Worm (Caenorhabditis elegans) whole organism, late embryonic: Measurements from ENCODE around the gene ctbp-1.

Experiments used
- C08G9.2 ChIP-seq: sonication (generic microtip); optimal IDR thresholded peaks from 2 replicates; lab custom pipeline; 2016; ENCODE audit warnings: mild to moderate bottlenecking, missing genetic modification characterization, moderate library complexity, missing compliant biosample characterization
- C38D4.7 ChIP-seq: fragments of 200-800 bp; sonication (Bioruptor generic); optimal IDR thresholded peaks from 2 replicates; lab custom pipeline; 2018; ENCODE audit warnings: mild to moderate bottlenecking, missing genetic modification characterization, moderate library complexity, missing compliant biosample characterization
- F13H6.1 ChIP-seq: sonication (generic microtip); optimal IDR thresholded peaks from 2 replicates; lab custom pipeline; 2016; ENCODE audit warnings: missing genetic modification characterization, missing compliant biosample characterization
- K09A11.1 ChIP-seq: sonication (generic microtip); optimal IDR thresholded peaks from 2 replicates; lab custom pipeline; 2017; ENCODE audit warnings: antibody characterized with exemption, mild to moderate bottlenecking, missing genetic modification characterization, missing compliant biosample characterization; ENCODE audit not compliant: insufficient read depth
- Y22D7AL.16 ChIP-seq: sonication (generic microtip); optimal IDR thresholded peaks from 2 replicates; lab custom pipeline; 2016; ENCODE audit warnings: missing genetic modification characterization, missing compliant biosample characterization
- ahr-1 ChIP-seq: sonication (generic microtip); optimal IDR thresholded peaks from 2 replicates; lab custom pipeline; 2016; ENCODE audit warnings: missing genetic modification characterization, missing compliant biosample characterization
- ama-1 ChIP-seq: fragments of 150-350 bp; optimal IDR thresholded peaks from 2 replicates; lab custom pipeline; 2014
- ceh-14 ChIP-seq: sonication (generic microtip); optimal IDR thresholded peaks from 2 replicates; lab custom pipeline; 2016; ENCODE audit warnings: missing genotype, missing genetic modification characterization, missing compliant biosample characterization
- ceh-18 ChIP-seq: sonication (generic microtip); optimal IDR thresholded peaks from 2 replicates; lab custom pipeline; 2016; ENCODE audit warnings: missing genetic modification characterization, missing compliant biosample characterization
- ceh-19 ChIP-seq: fragments of 200-800 bp; sonication (Bioruptor generic); optimal IDR thresholded peaks from 2 replicates; lab custom pipeline; 2018; ENCODE audit warnings: mild to moderate bottlenecking, missing genetic modification characterization, missing compliant biosample characterization
- ceh-2 ChIP-seq: sonication (generic microtip); optimal IDR thresholded peaks from 2 replicates; lab custom pipeline; 2016; ENCODE audit warnings: missing genotype, missing genetic modification characterization, missing compliant biosample characterization
- ceh-22 ChIP-seq: sonication (generic microtip); optimal IDR thresholded peaks from 2 replicates; lab custom pipeline; 2017; ENCODE audit warnings: missing biosample characterization, missing genetic modification characterization
- ceh-24 ChIP-seq: sonication (generic microtip); optimal IDR thresholded peaks from 2 replicates; lab custom pipeline; 2016; ENCODE audit warnings: mild to moderate bottlenecking, missing genetic modification characterization, missing compliant biosample characterization
- ceh-31 ChIP-seq: sonication (generic microtip); optimal IDR thresholded peaks from 2 replicates; lab custom pipeline; 2016; ENCODE audit warnings: missing genetic modification characterization, missing compliant biosample characterization
- ceh-34 ChIP-seq: sonication (generic microtip); optimal IDR thresholded peaks from 2 replicates; lab custom pipeline; 2016; ENCODE audit warnings: mild to moderate bottlenecking, missing genetic modification characterization, missing compliant biosample characterization
- ceh-45 ChIP-seq: fragments of 200-800 bp; sonication (Bioruptor generic); IDR thresholded peaks from 2 replicates; pipeline ENCODE4 v1.3.6; 2022; ENCODE audit warnings: missing genetic modification reagents, missing genetic modification characterization, missing compliant biosample characterization
- ceh-48 ChIP-seq: sonication (generic microtip); optimal IDR thresholded peaks from 2 replicates; lab custom pipeline; 2016; ENCODE audit warnings: missing genetic modification characterization, inconsistent platforms, missing compliant biosample characterization
- ceh-6 ChIP-seq: fragments of 200-800 bp; sonication (Bioruptor generic); optimal IDR thresholded peaks from 2 replicates; lab custom pipeline; 2018; ENCODE audit warnings: mild to moderate bottlenecking, missing genetic modification characterization, missing compliant biosample characterization
- ceh-9 ChIP-seq: sonication (generic microtip); optimal IDR thresholded peaks from 2 replicates; lab custom pipeline; 2016; ENCODE audit warnings: mild to moderate bottlenecking, missing genetic modification characterization, inconsistent platforms, missing compliant biosample characterization
- che-1 ChIP-seq: sonication (generic microtip); optimal IDR thresholded peaks from 2 replicates; lab custom pipeline; 2016; ENCODE audit warnings: mild to moderate bottlenecking, missing genetic modification characterization, missing compliant biosample characterization
- dmd-4 ChIP-seq: sonication (generic microtip); optimal IDR thresholded peaks from 2 replicates; lab custom pipeline; 2016; ENCODE audit warnings: borderline replicate concordance, missing genetic modification characterization, missing compliant biosample characterization
- elt-4 ChIP-seq: sonication (generic microtip); optimal IDR thresholded peaks from 2 replicates; lab custom pipeline; 2016; ENCODE audit warnings: missing genetic modification characterization, missing compliant biosample characterization
- ets-4 ChIP-seq: sonication (generic microtip); optimal IDR thresholded peaks from 2 replicates; lab custom pipeline; 2016; ENCODE audit warnings: missing genetic modification characterization, missing compliant biosample characterization
- eyg-1 ChIP-seq: sonication (generic microtip); optimal IDR thresholded peaks from 2 replicates; lab custom pipeline; 2016; ENCODE audit warnings: missing genotype, missing genetic modification characterization, missing compliant biosample characterization
- fax-1 ChIP-seq: sonication (generic microtip); optimal IDR thresholded peaks from 2 replicates; lab custom pipeline; 2016; ENCODE audit warnings: missing genotype, missing genetic modification characterization, missing compliant biosample characterization
- fkh-10 ChIP-seq: fragments of 150-350 bp; optimal IDR thresholded peaks from 2 replicates; lab custom pipeline; 2014; ENCODE audit warnings: missing biosample characterization, missing genetic modification reagents, missing genetic modification characterization
- gmeb-2 ChIP-seq: sonication (generic microtip); optimal IDR thresholded peaks from 2 replicates; lab custom pipeline; 2016; ENCODE audit warnings: missing genetic modification characterization, inconsistent platforms, missing compliant biosample characterization
- hlh-13 ChIP-seq: fragments of 200-800 bp; sonication (Bioruptor generic); optimal IDR thresholded peaks from 2 replicates; lab custom pipeline; 2018; ENCODE audit warnings: mild to moderate bottlenecking, missing genetic modification characterization, missing compliant biosample characterization
- hlh-15 ChIP-seq: sonication (generic microtip); optimal IDR thresholded peaks from 2 replicates; lab custom pipeline; 2016; ENCODE audit warnings: missing genetic modification characterization, missing compliant biosample characterization
- hlh-30 ChIP-seq: sonication (generic microtip); optimal IDR thresholded peaks from 2 replicates; lab custom pipeline; 2017; ENCODE audit warnings: antibody characterized with exemption, missing genetic modification characterization, missing compliant biosample characterization; ENCODE audit not compliant: insufficient read depth
- hlh-6 ChIP-seq: sonication (generic microtip); optimal IDR thresholded peaks from 2 replicates; lab custom pipeline; 2016; ENCODE audit warnings: missing genotype, missing genetic modification characterization, missing compliant biosample characterization
- hlh-8 ChIP-seq: sonication (generic microtip); optimal IDR thresholded peaks from 2 replicates; lab custom pipeline; 2016; ENCODE audit warnings: missing genotype, missing genetic modification characterization, missing compliant biosample characterization
- lim-6 ChIP-seq: sonication (generic microtip); optimal IDR thresholded peaks from 2 replicates; lab custom pipeline; 2016; ENCODE audit warnings: missing genetic modification characterization, missing compliant biosample characterization
- lin-11 ChIP-seq: fragments of 200-800 bp; sonication (Bioruptor generic); optimal IDR thresholded peaks from 2 replicates; lab custom pipeline; 2018; ENCODE audit warnings: mild to moderate bottlenecking, missing genetic modification characterization, missing compliant biosample characterization
- madf-2 ChIP-seq: sonication (generic microtip); optimal IDR thresholded peaks from 2 replicates; lab custom pipeline; 2017; ENCODE audit warnings: missing genetic modification characterization, missing compliant biosample characterization
- mec-3 ChIP-seq: sonication (generic microtip); optimal IDR thresholded peaks from 2 replicates; lab custom pipeline; 2016; ENCODE audit warnings: borderline replicate concordance, missing genetic modification characterization, missing compliant biosample characterization
- nfya-1 ChIP-seq: sonication (generic microtip); optimal IDR thresholded peaks from 2 replicates; lab custom pipeline; 2017; ENCODE audit warnings: missing genetic modification characterization, mild to moderate bottlenecking, missing compliant biosample characterization, antibody characterized with exemption, moderate library complexity
- nhr-11 ChIP-seq: fragments of 150-350 bp; optimal IDR thresholded peaks from 2 replicates; lab custom pipeline; 2014; ENCODE audit warnings: missing biosample characterization, missing genetic modification characterization
- nhr-232 ChIP-seq: sonication (generic microtip); optimal IDR thresholded peaks from 2 replicates; lab custom pipeline; 2016; ENCODE audit warnings: missing genetic modification characterization, missing compliant biosample characterization
- npax-4 ChIP-seq: sonication (generic microtip); optimal IDR thresholded peaks from 2 replicates; lab custom pipeline; 2016; ENCODE audit warnings: missing genetic modification characterization, missing compliant biosample characterization
- pat-9 ChIP-seq: fragments of 200-800 bp; sonication (Bioruptor generic); optimal IDR thresholded peaks from 2 replicates; lab custom pipeline; 2018; ENCODE audit warnings: mild to moderate bottlenecking, missing genetic modification characterization, moderate library complexity, missing compliant biosample characterization
- pha-2 ChIP-seq: sonication (generic microtip); optimal IDR thresholded peaks from 2 replicates; lab custom pipeline; 2017; ENCODE audit warnings: mild to moderate bottlenecking, missing genetic modification characterization, missing compliant biosample characterization
- pqm-1 ChIP-seq: sonication (generic microtip); optimal IDR thresholded peaks from 2 replicates; lab custom pipeline; 2016; ENCODE audit warnings: missing genetic modification characterization, missing compliant biosample characterization
- pros-1 ChIP-seq: fragments of 150-350 bp; optimal IDR thresholded peaks from 2 replicates; lab custom pipeline; 2014; ENCODE audit warnings: missing biosample characterization, missing genetic modification reagents, missing genetic modification characterization
- rnt-1 ChIP-seq: sonication (generic microtip); optimal IDR thresholded peaks from 2 replicates; lab custom pipeline; 2016; ENCODE audit warnings: missing genetic modification characterization, missing compliant biosample characterization
- sdc-2 ChIP-seq: sonication (generic microtip); optimal IDR thresholded peaks from 2 replicates; lab custom pipeline; 2016; ENCODE audit warnings: missing genotype, missing genetic modification characterization, missing compliant biosample characterization
- sox-4 ChIP-seq: sonication (generic microtip); optimal IDR thresholded peaks from 2 replicates; lab custom pipeline; 2017; ENCODE audit warnings: mild to moderate bottlenecking, missing genetic modification characterization, inconsistent platforms, missing compliant biosample characterization
- tbx-2 ChIP-seq: sonication (generic microtip); optimal IDR thresholded peaks from 2 replicates; lab custom pipeline; 2016; ENCODE audit warnings: missing genetic modification characterization, missing compliant biosample characterization
- tbx-7 ChIP-seq: sonication (generic microtip); optimal IDR thresholded peaks from 2 replicates; lab custom pipeline; 2016; ENCODE audit warnings: missing genotype, missing genetic modification characterization, missing compliant biosample characterization
- ttx-3 ChIP-seq: sonication (generic microtip); optimal IDR thresholded peaks from 2 replicates; lab custom pipeline; 2016; ENCODE audit warnings: missing genetic modification reagents, missing genetic modification characterization, missing compliant biosample characterization
- unc-55 ChIP-seq: sonication (generic microtip); optimal IDR thresholded peaks from 2 replicates; lab custom pipeline; 2017; ENCODE audit warnings: missing biosample characterization, missing genetic modification reagents, missing genetic modification characterization
- zip-5 ChIP-seq: sonication (generic microtip); optimal IDR thresholded peaks from 2 replicates; lab custom pipeline; 2016; ENCODE audit warnings: missing genetic modification characterization, missing compliant biosample characterization

The ctbp-1 gene

DNA sequence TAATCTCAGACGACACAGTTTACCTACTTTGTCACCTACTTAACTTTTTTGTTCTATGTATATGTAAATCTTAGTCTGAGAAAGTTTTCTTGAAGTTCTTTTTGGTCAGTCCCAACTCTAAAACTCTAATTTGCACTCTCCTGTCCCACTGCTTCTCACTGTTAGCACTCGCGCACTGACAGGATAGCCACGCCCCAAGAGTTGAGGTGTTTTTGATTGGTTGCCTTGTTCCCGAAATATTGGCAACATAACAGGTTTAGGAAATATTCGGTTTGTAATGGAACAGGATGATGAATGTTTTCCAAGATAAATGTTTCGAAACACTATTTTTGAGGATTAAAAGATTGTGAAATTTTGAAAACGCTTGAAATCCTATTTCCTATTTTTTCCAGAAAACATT lies 45.4 kb upstream of the ctbp-1 start:
- peak; percentile 46 for TF ChIP-seq nfya-1 (tag; lab: Kevin White, UChicago)
- TF ChIP-seq F13H6.1 (tag; lab: Kevin White, UChicago), result no peak
- TF ChIP-seq, all 69 proteins: peak for 1

DNA sequence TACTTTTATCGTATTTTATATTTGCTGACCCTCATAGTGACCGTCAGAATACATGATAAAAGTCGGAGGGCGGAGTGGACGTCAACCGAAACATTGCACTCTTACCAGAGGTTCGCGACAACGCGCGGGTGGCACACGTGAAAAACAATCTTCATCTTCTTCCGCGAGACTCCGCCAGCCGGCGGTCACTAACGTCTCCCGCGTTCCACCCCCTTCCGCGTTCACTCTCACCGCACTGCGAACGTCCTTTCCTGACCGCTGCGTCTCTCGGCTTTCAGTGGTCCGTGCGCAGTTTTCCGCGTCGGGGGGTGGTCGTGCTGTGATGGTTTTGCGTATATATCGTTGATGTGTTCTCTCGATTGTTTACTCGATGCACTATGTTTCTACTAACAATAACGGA lies 44.3 kb upstream of the ctbp-1 start:
- TF ChIP-seq ceh-19 (GFP tag; lab: Kevin White, UChicago) (peak; percentile 59), hlh-13 (GFP tag; lab: Kevin White, UChicago) (no peak), pqm-1 (tag; lab: Kevin White, UChicago) (no peak), gmeb-2 (tag; lab: Kevin White, UChicago) (no peak), C08G9.2 (tag; lab: Kevin White, UChicago) (no peak), ttx-3 (tag; lab: Kevin White, UChicago) (no peak), madf-2 (tag; lab: Kevin White, UChicago) (no peak), sdc-2 (tag; lab: Kevin White, UChicago) (peak; percentile 64), hlh-8 (tag; lab: Kevin White, UChicago) (peak; percentile 41), ets-4 (tag; lab: Kevin White, UChicago) (no peak), ceh-24 (no peak), hlh-30 (tag; lab: Kevin White, UChicago) (no peak), dmd-4 (tag; lab: Kevin White, UChicago) (peak; percentile 5), F13H6.1 (tag; lab: Kevin White, UChicago) (no peak), C38D4.7 (no peak), ceh-14 (tag; lab: Kevin White, UChicago) (no peak), ama-1 (lab: Kevin White, UChicago) (no peak), unc-55 (GFP tag; lab: Kevin White, UChicago) (peak; percentile 70), ceh-2 (tag; lab: Kevin White, UChicago) (peak; percentile 42), Y22D7AL.16 (tag; lab: Kevin White, UChicago) (no peak), mec-3 (tag; lab: Kevin White, UChicago) (no peak), ceh-45 (GFP tag; lab: Robert Waterston, UW) (no peak), npax-4 (tag; lab: Kevin White, UChicago) (no peak), pros-1 (tag; lab: Kevin White, UChicago) (peak; percentile 78), nhr-11 (no peak), ceh-48 (tag; lab: Kevin White, UChicago) (no peak), sox-4 (no peak), zip-5 (no peak), ceh-9 (no peak), elt-4 (tag; lab: Kevin White, UChicago) (no peak), lin-11 (no peak), nhr-232 (tag; lab: Kevin White, UChicago) (peak; percentile 31), eyg-1 (tag; lab: Kevin White, UChicago) (peak; percentile 31), ceh-6 (GFP tag; lab: Kevin White, UChicago) (peak; percentile 22), K09A11.1 (tag; lab: Kevin White, UChicago) (no peak), hlh-15 (tag; lab: Kevin White, UChicago) (no peak), ahr-1 (tag; lab: Kevin White, UChicago) (no peak), hlh-6 (tag; lab: Kevin White, UChicago) (no peak), pat-9 (tag; lab: Kevin White, UChicago) (no peak), che-1 (tag; lab: Kevin White, UChicago) (no peak), lim-6 (no peak), ceh-22 (no peak), tbx-2 (tag; lab: Kevin White, UChicago) (peak; percentile 61), pha-2 (tag; lab: Kevin White, UChicago) (no peak), tbx-7 (tag; lab: Kevin White, UChicago) (no peak), ceh-18 (no peak), fax-1 (tag; lab: Kevin White, UChicago) (no peak), fkh-10 (GFP tag; lab: Kevin White, UChicago) (no peak), ceh-31 (tag; lab: Kevin White, UChicago) (peak; percentile 51), ceh-34 (tag; lab: Kevin White, UChicago) (peak; percentile 86), rnt-1 (tag; lab: Kevin White, UChicago) (peak; percentile 80)
